Worm (Caenorhabditis elegans) whole organism, late embryonic: ENCODE results near the gene nhr-163.

ENCODE experiments used
- K09A11.1 ChIP-seq: sonication (generic microtip); optimal IDR thresholded peaks from 2 replicates; lab custom pipeline; 2017; ENCODE audit warnings: antibody characterized with exemption, mild to moderate bottlenecking, missing genetic modification characterization, missing compliant biosample characterization; ENCODE audit not compliant: insufficient read depth
- ama-1 ChIP-seq: fragments of 150-350 bp; optimal IDR thresholded peaks from 2 replicates; lab custom pipeline; 2014
- dmd-4 ChIP-seq: sonication (generic microtip); optimal IDR thresholded peaks from 2 replicates; lab custom pipeline; 2016; ENCODE audit warnings: borderline replicate concordance, missing genetic modification characterization, missing compliant biosample characterization
- hlh-15 ChIP-seq: sonication (generic microtip); optimal IDR thresholded peaks from 2 replicates; lab custom pipeline; 2016; ENCODE audit warnings: missing genetic modification characterization, missing compliant biosample characterization
- nhr-11 ChIP-seq: fragments of 150-350 bp; optimal IDR thresholded peaks from 2 replicates; lab custom pipeline; 2014; ENCODE audit warnings: missing biosample characterization, missing genetic modification characterization
- tbx-2 ChIP-seq: sonication (generic microtip); optimal IDR thresholded peaks from 2 replicates; lab custom pipeline; 2016; ENCODE audit warnings: missing genetic modification characterization, missing compliant biosample characterization

ce11 chrV:6982813-6983212 lies 3.0 kb downstream of the nhr-163 start, which contains the start of gene nhr-161:
- TF ChIP-seq hlh-15 (tag; lab: Kevin White, UChicago): no peak
- TF ChIP-seq nhr-11: no peak
- no peak for TF ChIP-seq K09A11.1 (tag; lab: Kevin White, UChicago)
- TF ChIP-seq dmd-4 (tag; lab: Kevin White, UChicago): no peak
- TF ChIP-seq ama-1 (lab: Kevin White, UChicago): no peak
- no peak for TF ChIP-seq tbx-2
